Worm (Caenorhabditis elegans) whole organism, young adult: ENCODE results near the gene F47B7.4.
A peak's percentile ranks its signal among the peaks of the same experiment; 100 is the strongest.

Experiments used
- C06A6.2 ChIP-seq: fragments of 200-800 bp; sonication (Bioruptor generic); conservative IDR thresholded peaks from 2 replicates; pipeline ENCODE4 v1.3.6; 2022; ENCODE audit warnings: missing genetic modification characterization, missing compliant biosample characterization
- D2030.7 ChIP-seq: fragments of 200-800 bp; sonication (Bioruptor generic); IDR thresholded peaks from 2 replicates; pipeline ENCODE4 v1.3.6; 2022; ENCODE audit warnings: missing genetic modification reagents, missing genetic modification characterization, missing compliant biosample characterization
- F37B4.10 ChIP-seq: fragments of 200-800 bp; sonication (Bioruptor generic); IDR thresholded peaks from 2 replicates; pipeline ENCODE4 v1.3.6; 2022; ENCODE audit warnings: missing genetic modification characterization, missing compliant biosample characterization
- F57C9.4 ChIP-seq: sonication (generic microtip); optimal IDR thresholded peaks from 2 replicates; lab custom pipeline; 2017; ENCODE audit warnings: mild to moderate bottlenecking, missing genetic modification characterization, missing compliant biosample characterization
- Y53G8AR.9 ChIP-seq: fragments of 200-800 bp; sonication (Bioruptor generic); conservative IDR thresholded peaks from 2 replicates; pipeline ENCODE4 v1.3.6; 2022; ENCODE audit warnings: missing genetic modification reagents, missing genetic modification characterization, missing compliant biosample characterization
- Y67H2A.10 ChIP-seq: fragments of 200-800 bp; sonication (Bioruptor generic); conservative IDR thresholded peaks from 2 replicates; pipeline ENCODE4 v1.3.6; 2022; ENCODE audit warnings: missing genetic modification reagents, missing genetic modification characterization, missing compliant biosample characterization
- Y79H2A.3 ChIP-seq: fragments of 200-800 bp; sonication (Bioruptor generic); conservative IDR thresholded peaks from 2 replicates; pipeline ENCODE4 v1.3.6; 2022; ENCODE audit warnings: missing genetic modification reagents, missing genetic modification characterization, missing compliant biosample characterization
- ZK185.1 ChIP-seq: sonication (generic microtip); optimal IDR thresholded peaks from 2 replicates; lab custom pipeline; 2016; ENCODE audit warnings: mild to moderate bottlenecking, missing genetic modification characterization, missing compliant biosample characterization; ENCODE audit not compliant: poor library complexity, severe bottlenecking
- aptf-3 ChIP-seq: fragments of 200-800 bp; sonication (Bioruptor generic); IDR thresholded peaks from 2 replicates; pipeline ENCODE4 v1.3.6; 2022; ENCODE audit warnings: missing genetic modification characterization, missing compliant biosample characterization
- attf-3 ChIP-seq: fragments of 200-800 bp; sonication (Bioruptor generic); conservative IDR thresholded peaks from 2 replicates; pipeline ENCODE4 v1.3.6; 2022; ENCODE audit warnings: missing genetic modification reagents, missing genetic modification characterization, missing compliant biosample characterization
- ccch-3 ChIP-seq: fragments of 200-800 bp; sonication (Bioruptor generic); optimal IDR thresholded peaks from 2 replicates; lab custom pipeline; 2018; ENCODE audit warnings: mild to moderate bottlenecking, missing genetic modification characterization, missing compliant biosample characterization
- ceh-100 ChIP-seq: fragments of 200-800 bp; sonication (Bioruptor generic); IDR thresholded peaks from 2 replicates; pipeline ENCODE4 v1.3.6; 2022; ENCODE audit warnings: missing genetic modification reagents, missing genetic modification characterization, missing compliant biosample characterization
- die-1 ChIP-seq: sonication (generic microtip); optimal IDR thresholded peaks from 2 replicates; lab custom pipeline; 2016; ENCODE audit warnings: missing genotype, mild to moderate bottlenecking, missing genetic modification characterization, missing compliant biosample characterization
- dox-1 ChIP-seq: fragments of 200-800 bp; sonication (Bioruptor generic); IDR thresholded peaks from 2 replicates; pipeline ENCODE4 v1.3.6; 2022; ENCODE audit warnings: missing genetic modification reagents, missing genetic modification characterization, missing compliant biosample characterization
- efl-1 ChIP-seq: fragments of 150-350 bp; optimal IDR thresholded peaks from 2 replicates; lab custom pipeline; 2014; ENCODE audit warnings: missing biosample characterization, missing genetic modification reagents, missing genetic modification characterization
- egl-18 ChIP-seq: fragments of 200-800 bp; sonication (Bioruptor generic); IDR thresholded peaks from 2 replicates; pipeline ENCODE4 v1.3.6; 2022; ENCODE audit warnings: missing genetic modification reagents, missing genetic modification characterization, missing compliant biosample characterization
- egl-44 ChIP-seq: fragments of 200-800 bp; sonication (Bioruptor generic); IDR thresholded peaks from 2 replicates; pipeline ENCODE4 v1.3.6; 2022; ENCODE audit warnings: missing genetic modification reagents, missing genetic modification characterization, missing compliant biosample characterization
- ekl-4 ChIP-seq: fragments of 200-800 bp; sonication (Bioruptor generic); IDR thresholded peaks from 2 replicates; pipeline ENCODE4 v1.3.6; 2022; ENCODE audit warnings: missing genetic modification reagents, missing genetic modification characterization, missing compliant biosample characterization
- gei-17 ChIP-seq: fragments of 200-800 bp; sonication (Bioruptor generic); optimal IDR thresholded peaks from 2 replicates; lab custom pipeline; 2018; ENCODE audit warnings: mild to moderate bottlenecking, missing genetic modification characterization, missing compliant biosample characterization
- hlh-26 ChIP-seq: fragments of 200-800 bp; sonication (Bioruptor generic); conservative IDR thresholded peaks from 2 replicates; pipeline ENCODE4 v1.3.6; 2022; ENCODE audit warnings: missing genetic modification reagents, missing genetic modification characterization, missing compliant biosample characterization
- hmg-20 ChIP-seq: fragments of 200-800 bp; sonication (Bioruptor generic); IDR thresholded peaks from 2 replicates; pipeline ENCODE4 v1.3.6; 2022; ENCODE audit warnings: missing genetic modification reagents, missing genetic modification characterization, missing compliant biosample characterization
- hsf-1 ChIP-seq: fragments of 200-800 bp; sonication (Bioruptor generic); IDR thresholded peaks from 2 replicates; pipeline ENCODE4 v1.3.6; 2022; ENCODE audit warnings: missing genetic modification reagents, missing genetic modification characterization, missing compliant biosample characterization
- lag-1 ChIP-seq: fragments of 200-800 bp; sonication (Bioruptor generic); IDR thresholded peaks from 2 replicates; pipeline ENCODE4 v1.3.6; 2022; ENCODE audit warnings: missing genetic modification reagents, missing genetic modification characterization, missing compliant biosample characterization
- let-607 ChIP-seq, 2 experiments: fragments of 200-800 bp in 1 of 2; sonication (Bioruptor generic) in 1 of 2; sonication (generic microtip) in 1 of 2; optimal IDR thresholded peaks; 2 replicates each; lab custom pipeline; 2016 to 2018; ENCODE audit warnings: mild to moderate bottlenecking in 2 of 2, missing compliant biosample characterization in 2 of 2, missing genetic modification characterization in 2 of 2, moderate library complexity in 2 of 2, missing genotype in 1 of 2
- lin-26 ChIP-seq: fragments of 200-800 bp; sonication (Bioruptor generic); IDR thresholded peaks from 2 replicates; pipeline ENCODE4 v1.3.6; 2022; ENCODE audit warnings: missing genetic modification reagents, missing genetic modification characterization, missing compliant biosample characterization
- lin-35 ChIP-seq, 3 experiments: fragments of 150-350 bp in 2 of 3; sonication (generic microtip) in 1 of 3; optimal IDR thresholded peaks; 2 replicates each; lab custom pipeline; 2014 to 2018; ENCODE audit warnings: missing biosample characterization in 3 of 3, missing genetic modification characterization in 3 of 3, missing genetic modification reagents in 3 of 3
- lin-40 ChIP-seq: sonication (generic microtip); optimal IDR thresholded peaks from 2 replicates; lab custom pipeline; 2016; ENCODE audit warnings: missing genetic modification characterization, mild to moderate bottlenecking, missing compliant biosample characterization, missing genotype, missing genetic modification reagents
- lir-1 ChIP-seq: fragments of 200-800 bp; sonication (Bioruptor generic); conservative IDR thresholded peaks from 2 replicates; pipeline ENCODE4 v1.3.6; 2022; ENCODE audit warnings: missing genetic modification reagents, missing genetic modification characterization, missing compliant biosample characterization
- madf-3 ChIP-seq: fragments of 200-800 bp; sonication (Bioruptor generic); IDR thresholded peaks from 2 replicates; pipeline ENCODE4 v1.3.6; 2022; ENCODE audit warnings: missing genetic modification reagents, missing genetic modification characterization, missing compliant biosample characterization
- sea-2 ChIP-seq: fragments of 200-800 bp; sonication (Bioruptor generic); IDR thresholded peaks from 2 replicates; pipeline ENCODE4 v1.3.6; 2022; ENCODE audit warnings: missing genetic modification characterization, missing compliant biosample characterization
- snpc-1.3 ChIP-seq: sonication (generic microtip); optimal IDR thresholded peaks from 2 replicates; lab custom pipeline; 2017; ENCODE audit warnings: missing genetic modification characterization, mild to moderate bottlenecking, missing compliant biosample characterization, antibody characterized with exemption, moderate library complexity, missing genotype, missing genetic modification reagents; ENCODE audit not compliant: insufficient read depth
- tbp1 ChIP-seq: fragments of 200-800 bp; sonication (Bioruptor generic); optimal IDR thresholded peaks from 2 replicates; lab custom pipeline; 2018; ENCODE audit warnings: mild to moderate bottlenecking, missing genetic modification characterization, missing compliant biosample characterization
- zfh-2 ChIP-seq: fragments of 200-800 bp; sonication (Bioruptor generic); conservative IDR thresholded peaks from 2 replicates; pipeline ENCODE4 v1.3.6; 2022; ENCODE audit warnings: missing genetic modification reagents, missing genetic modification characterization, missing compliant biosample characterization
- ztf-26 ChIP-seq: sonication (generic microtip); optimal IDR thresholded peaks from 2 replicates; lab custom pipeline; 2017; ENCODE audit warnings: missing genetic modification characterization, missing compliant biosample characterization
- ztf-3 ChIP-seq: fragments of 200-800 bp; sonication (Bioruptor generic); optimal IDR thresholded peaks from 2 replicates; lab custom pipeline; 2018; ENCODE audit warnings: mild to moderate bottlenecking, missing genetic modification characterization, missing compliant biosample characterization

Gene F47B7.4

ce11 chrX:3762410-3762809 lies 4.0 kb downstream of the F47B7.4 start, which contains the start of gene T14G12.11:
TSS of gene T14G12.11 (minus strand) at chrX:3762547.
- TF ChIP-seq ZK185.1 (tag; lab: Kevin White, UChicago) (no peak), F57C9.4 (tag; lab: Kevin White, UChicago) (no peak)
- TF ChIP-seq, all 124 proteins: peak for 0

DNA sequence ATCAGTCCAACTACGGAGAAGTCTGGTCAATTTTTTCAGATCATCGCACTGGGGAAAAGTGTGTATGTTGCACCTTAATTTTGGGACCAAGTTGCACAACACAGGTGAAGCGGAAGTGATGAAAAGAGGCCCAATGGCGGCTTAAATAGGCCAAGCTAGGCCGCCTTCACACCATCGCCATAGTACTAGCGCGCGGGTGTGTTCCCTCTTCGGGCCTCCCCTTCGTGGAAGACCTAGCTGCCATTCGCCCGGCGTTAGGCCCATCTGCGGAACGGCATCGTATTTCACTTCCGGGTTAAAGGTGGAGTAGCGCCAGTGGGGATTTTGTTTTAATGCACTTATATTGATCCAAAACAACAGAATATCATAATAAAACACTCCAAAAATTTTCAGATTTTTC lies 6.6 kb downstream of the F47B7.4 start:
- peak; percentile 64; the same call in 1 of the 2 replicates for TF ChIP-seq egl-44 (GFP tag; lab: Robert Waterston, UW)
- peak; percentile 37; the same call in 1 of the 2 replicates for TF ChIP-seq zfh-2 (GFP tag; lab: Robert Waterston, UW)
- TF ChIP-seq lin-26: no peak
- TF ChIP-seq ekl-4 (GFP tag; lab: Robert Waterston, UW): 0 out of 2 replicates have a peak, but pooled peaks have one; percentile 18
- 0 out of 2 replicates have a peak, but pooled peaks have one; percentile 42 for TF ChIP-seq sea-2 (GFP tag; lab: Robert Waterston, UW)
- TF ChIP-seq madf-3 (GFP tag; lab: Robert Waterston, UW): 0 out of 2 replicates have a peak, but pooled peaks have one; percentile 44
- no peak for TF ChIP-seq die-1 (tag; lab: Kevin White, UChicago)
- TF ChIP-seq, all 124 proteins: peak for 5

ce11 chrX:3759345-3759744 lies 7.1 kb downstream of the F47B7.4 start, which contains the start of gene T14G12.6:
TSS of gene T14G12.6 (minus strand) at chrX:3759445.
- TF ChIP-seq D2030.7 (GFP tag; lab: Robert Waterston, UW) (no peak), lin-40 (tag; lab: Kevin White, UChicago) (no peak), attf-3 (GFP tag; lab: Robert Waterston, UW) (no peak), ztf-3 (GFP tag; lab: Kevin White, UChicago) (no peak), hsf-1 (GFP tag; lab: Robert Waterston, UW) (no peak)

DNA sequence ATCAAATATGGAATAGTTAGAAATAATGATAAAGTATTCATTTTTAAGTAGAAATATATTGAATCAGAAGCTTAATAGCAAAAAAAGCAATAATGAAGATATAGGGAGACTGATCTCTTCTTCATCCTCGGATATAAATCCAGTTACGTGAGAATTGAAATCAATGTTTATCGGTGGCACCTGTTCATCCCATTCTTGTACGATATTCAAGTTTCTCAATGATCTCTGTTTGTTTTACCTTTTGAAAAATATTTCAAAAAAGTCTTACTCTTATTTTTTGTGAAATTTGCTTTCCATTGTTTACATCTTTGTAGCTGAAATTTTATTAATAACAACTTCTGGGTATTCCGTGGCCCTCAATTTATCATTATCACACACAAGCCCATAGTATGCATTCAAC lies 8.1 kb downstream of the F47B7.4 start, which contains the start of gene T14G12.12:
T14G12.12 (minus strand) TSS at position 101 of the 400 bp plus-strand sequence.
- TF ChIP-seq lin-35 (GFP tag; optimal IDR thresholded peaks at IDR 0.05; lab: Kevin White, UChicago) (no peak), efl-1 (no peak), ccch-3 (GFP tag; lab: Kevin White, UChicago) (no peak)

ce11 chrX:3756238-3756637 lies 10.2 kb downstream of the F47B7.4 start:
- TF ChIP-seq ztf-26 (tag; lab: Kevin White, UChicago) (no peak), let-607 (tag; optimal IDR thresholded peaks at IDR 0.05; lab: Kevin White, UChicago) (no peak), hlh-26 (no peak), C06A6.2 (GFP tag; lab: Robert Waterston, UW) (no peak), zfh-2 (GFP tag; lab: Robert Waterston, UW) (no peak), gei-17 (GFP tag; lab: Kevin White, UChicago) (no peak), egl-18 (GFP tag; lab: Robert Waterston, UW) (no peak), snpc-1.3 (no peak), hsf-1 (GFP tag; lab: Robert Waterston, UW) (no peak), hmg-20 (GFP tag; lab: Robert Waterston, UW) (no peak), madf-3 (GFP tag; lab: Robert Waterston, UW) (no peak), dox-1 (no peak), Y67H2A.10 (GFP tag; lab: Robert Waterston, UW) (no peak), die-1 (tag; lab: Kevin White, UChicago) (no peak), ceh-100 (GFP tag; lab: Robert Waterston, UW) (no peak)

ce11 chrX:3755753-3756152 lies 10.7 kb downstream of the F47B7.4 start:
- no peak for TF ChIP-seq F37B4.10 (GFP tag; lab: Robert Waterston, UW)
- TF ChIP-seq Y79H2A.3 (GFP tag; lab: Robert Waterston, UW): no peak
- no peak for TF ChIP-seq aptf-3 (GFP tag; lab: Robert Waterston, UW)
- no peak for TF ChIP-seq ztf-26 (tag; lab: Kevin White, UChicago)
- no peak for TF ChIP-seq lag-1 (GFP tag; lab: Robert Waterston, UW)
- TF ChIP-seq tbp1 (GFP tag; lab: Kevin White, UChicago): no peak
- no peak for TF ChIP-seq lir-1 (GFP tag; lab: Robert Waterston, UW)
- TF ChIP-seq Y53G8AR.9 (GFP tag; lab: Robert Waterston, UW): no peak
- TF ChIP-seq hsf-1 (GFP tag; lab: Robert Waterston, UW): no peak
- TF ChIP-seq zfh-2 (GFP tag; lab: Robert Waterston, UW): no peak
- TF ChIP-seq, all 124 proteins: peak for 0
